Worm (Caenorhabditis elegans) whole organism, L3 larva: ENCODE results near the gene sri-31.

Experiments
- R02D3.7 ChIP-seq: fragments of 150-350 bp; optimal IDR thresholded peaks from 2 replicates; lab custom pipeline; 2014; ENCODE audit warnings: missing biosample characterization, missing genetic modification characterization
- ZK546.5 ChIP-seq: sonication (generic microtip); optimal IDR thresholded peaks from 2 replicates; lab custom pipeline; 2017; ENCODE audit warnings: missing biosample characterization, missing genetic modification characterization
- aly-2 ChIP-seq: fragments of 150-350 bp; optimal IDR thresholded peaks from 2 replicates; lab custom pipeline; 2014; ENCODE audit warnings: missing biosample characterization, missing genetic modification characterization
- ceh-28 ChIP-seq: fragments of 150-350 bp; optimal IDR thresholded peaks from 2 replicates; lab custom pipeline; 2014; ENCODE audit warnings: missing biosample characterization, missing genetic modification reagents, missing genetic modification characterization
- ceh-82 ChIP-seq: fragments of 150-350 bp; optimal IDR thresholded peaks from 2 replicates; lab custom pipeline; 2014; ENCODE audit warnings: missing biosample characterization, missing genetic modification characterization
- daf-12 ChIP-seq: fragments of 150-350 bp; optimal IDR thresholded peaks from 2 replicates; lab custom pipeline; 2014; ENCODE audit warnings: missing biosample characterization, missing genetic modification reagents, missing genetic modification characterization
- egl-27 ChIP-seq: sonication (generic microtip); optimal IDR thresholded peaks from 4 replicates; lab custom pipeline; 2017; ENCODE audit warnings: missing biosample characterization, missing genetic modification reagents, missing genetic modification characterization
- elt-2 ChIP-seq: sonication (generic microtip); optimal IDR thresholded peaks from 2 replicates; lab custom pipeline; 2016; ENCODE audit warnings: missing genetic modification reagents, mild to moderate bottlenecking, missing genetic modification characterization, missing compliant biosample characterization
- elt-3 ChIP-seq, 3 experiments: fragments of 150-350 bp in 1 of 3; sonication (generic microtip) in 2 of 3; optimal IDR thresholded peaks; 2 replicates in 2 of 3; 4 replicates in 1 of 3; lab custom pipeline; 2014 to 2017; ENCODE audit warnings: missing biosample characterization in 3 of 3, missing genetic modification characterization in 3 of 3
- fkh-2 ChIP-seq: fragments of 150-350 bp; optimal IDR thresholded peaks from 2 replicates; lab custom pipeline; 2014; ENCODE audit warnings: missing biosample characterization, missing genetic modification reagents, missing genetic modification characterization
- hmg-11 ChIP-seq: sonication (generic microtip); optimal IDR thresholded peaks from 2 replicates; lab custom pipeline; 2016; ENCODE audit warnings: missing genetic modification characterization, missing compliant biosample characterization
- lin-15B ChIP-seq: fragments of 150-350 bp; optimal IDR thresholded peaks from 2 replicates; lab custom pipeline; 2014; ENCODE audit warnings: missing biosample characterization, missing genetic modification characterization
- lsy-12 ChIP-seq: sonication (generic microtip); optimal IDR thresholded peaks from 2 replicates; lab custom pipeline; 2016; ENCODE audit warnings: mild to moderate bottlenecking, missing genetic modification characterization, missing compliant biosample characterization
- mml-1 ChIP-seq: fragments of 150-350 bp; sonication (generic microtip); optimal IDR thresholded peaks from 3 replicates; lab custom pipeline; 2014; ENCODE audit warnings: missing biosample characterization, missing genetic modification characterization
- nfya-1 ChIP-seq: sonication (generic microtip); optimal IDR thresholded peaks from 2 replicates; lab custom pipeline; 2017; ENCODE audit warnings: missing genetic modification characterization, mild to moderate bottlenecking, missing compliant biosample characterization, antibody characterized with exemption, moderate library complexity; ENCODE audit not compliant: insufficient read depth
- nhr-11 ChIP-seq: fragments of 150-350 bp; optimal IDR thresholded peaks from 2 replicates; lab custom pipeline; 2014; ENCODE audit warnings: missing biosample characterization, missing genetic modification characterization
- nhr-23 ChIP-seq: fragments of 150-350 bp; optimal IDR thresholded peaks from 2 replicates; lab custom pipeline; 2014; ENCODE audit warnings: missing biosample characterization, missing genetic modification reagents, missing genetic modification characterization
- nhr-25 ChIP-seq: sonication (generic microtip); optimal IDR thresholded peaks from 2 replicates; lab custom pipeline; 2017; ENCODE audit warnings: missing biosample characterization, missing genetic modification characterization
- nhr-67 ChIP-seq: fragments of 150-350 bp; optimal IDR thresholded peaks from 2 replicates; lab custom pipeline; 2014; ENCODE audit warnings: missing biosample characterization, missing genetic modification characterization
- nhr-76 ChIP-seq: fragments of 150-350 bp; sonication (generic microtip); optimal IDR thresholded peaks from 5 replicates; lab custom pipeline; 2014; ENCODE audit warnings: missing biosample characterization, missing genetic modification characterization
- nhr-77 ChIP-seq: fragments of 150-350 bp; optimal IDR thresholded peaks from 2 replicates; lab custom pipeline; 2014; ENCODE audit warnings: missing biosample characterization, missing genetic modification characterization
- pqm-1 ChIP-seq: fragments of 150-350 bp; optimal IDR thresholded peaks from 2 replicates; lab custom pipeline; 2017; ENCODE audit warnings: missing biosample characterization, missing genetic modification characterization, inconsistent platforms
- snpc-4 ChIP-seq: fragments of 150-350 bp; optimal IDR thresholded peaks from 2 replicates; lab custom pipeline; 2014; ENCODE audit warnings: missing biosample characterization, missing genetic modification characterization
- tbx-2 ChIP-seq: sonication (generic microtip); optimal IDR thresholded peaks from 2 replicates; lab custom pipeline; 2016; ENCODE audit warnings: mild to moderate bottlenecking, missing genetic modification characterization, missing compliant biosample characterization
- unc-62 ChIP-seq: fragments of 150-350 bp; sonication (generic microtip); optimal IDR thresholded peaks from 4 replicates; lab custom pipeline; 2014; ENCODE audit warnings: missing biosample characterization, missing genetic modification reagents, missing genetic modification characterization
- zag-1 ChIP-seq: fragments of 150-350 bp; optimal IDR thresholded peaks from 2 replicates; lab custom pipeline; 2014; ENCODE audit warnings: missing biosample characterization, missing genetic modification characterization
- ztf-11 ChIP-seq: fragments of 150-350 bp; optimal IDR thresholded peaks from 2 replicates; lab custom pipeline; 2014; ENCODE audit warnings: missing biosample characterization, missing genetic modification characterization

Gene sri-31

DNA sequence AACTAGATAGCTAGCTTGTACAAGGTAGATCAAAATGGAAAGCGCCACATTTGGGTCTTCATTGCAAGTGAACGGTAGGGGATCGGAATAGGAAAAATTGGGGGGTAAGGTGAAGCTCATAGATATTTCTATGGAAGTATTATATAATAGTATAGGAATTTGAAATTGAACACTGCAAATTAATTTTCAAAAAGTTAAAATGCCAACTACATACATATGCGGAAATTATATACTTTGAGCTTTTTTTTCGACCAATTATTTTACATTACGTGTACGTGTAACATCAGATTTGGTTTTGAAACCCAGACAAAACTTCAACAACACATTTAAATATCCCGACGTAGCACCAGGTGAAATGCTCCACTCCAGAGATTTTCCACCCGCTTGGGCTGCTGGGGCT, 45.3 kb downstream of the sri-31 start, which contains the start of gene srg-23:
srg-23 (minus strand) TSS at position 101 of the 400 bp plus-strand sequence.
- TF ChIP-seq nfya-1 (tag; lab: Kevin White, UChicago) (no peak), egl-27 (tag; lab: Kevin White, UChicago) (no peak), mml-1 (no peak), pqm-1 (tag; lab: Kevin White, UChicago) (no peak), snpc-4 (tag; lab: Kevin White, UChicago) (no peak), tbx-2 (no peak), R02D3.7 (tag; lab: Kevin White, UChicago) (no peak), ceh-82 (tag; lab: Kevin White, UChicago) (no peak), daf-12 (tag; lab: Kevin White, UChicago) (no peak), aly-2 (tag; lab: Kevin White, UChicago) (no peak), fkh-2 (tag; lab: Kevin White, UChicago) (no peak), ZK546.5 (tag; lab: Kevin White, UChicago) (no peak)

DNA sequence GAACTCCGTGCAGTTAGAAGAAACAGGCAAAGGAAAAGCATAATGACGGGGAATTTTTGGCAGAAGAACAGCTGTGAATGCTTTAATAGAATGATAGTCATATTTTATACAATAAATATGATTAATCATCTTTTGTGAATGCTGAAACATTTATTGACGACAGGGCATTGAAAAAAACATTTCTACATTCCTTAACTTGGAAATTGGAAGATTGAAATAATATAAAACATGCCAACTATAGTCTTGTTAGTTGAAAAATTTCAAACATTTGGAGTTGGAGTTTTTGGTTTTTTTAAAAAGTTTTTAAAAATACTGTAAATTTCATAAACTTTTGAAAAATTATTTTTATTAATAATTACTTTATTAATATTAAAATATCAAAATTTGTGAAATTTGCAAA, 46.1 kb downstream of the sri-31 start, which contains the start of gene Y25C1A.14:
Y25C1A.14 (minus strand) TSS at position 101 of the 400 bp plus-strand sequence.
- TF ChIP-seq lin-15B (tag; lab: Kevin White, UChicago), result no peak
- TF ChIP-seq zag-1 (tag; lab: Kevin White, UChicago), result no peak
- TF ChIP-seq nhr-67 (tag; lab: Kevin White, UChicago), result no peak
- TF ChIP-seq nfya-1 (tag; lab: Kevin White, UChicago), result no peak
- TF ChIP-seq nhr-23 (tag; lab: Kevin White, UChicago), result no peak
- no peak for TF ChIP-seq elt-2

DNA sequence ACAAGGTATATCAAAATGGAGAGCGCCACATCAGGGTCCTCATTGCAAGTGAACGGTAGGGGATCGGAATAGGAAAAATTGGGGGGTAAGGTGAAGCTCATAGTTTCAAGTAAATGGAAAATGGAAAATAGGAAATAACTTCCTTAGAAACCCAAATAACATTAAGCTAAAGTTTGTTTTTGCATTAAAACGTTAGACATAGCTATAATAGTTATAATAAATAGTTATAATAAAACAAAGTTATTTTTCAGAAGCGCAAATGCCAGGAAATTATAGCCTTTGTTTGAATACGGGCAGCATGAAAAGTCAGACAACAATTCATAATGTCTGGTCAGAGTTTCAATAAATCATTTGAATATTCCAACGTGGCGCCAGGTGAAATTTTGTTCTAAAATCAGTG, 49.7 kb downstream of the sri-31 start, which contains the start of gene srg-24:
srg-24 (minus strand) TSS at position 101 of the 400 bp plus-strand sequence.
- TF ChIP-seq nhr-11 (no peak), nhr-23 (tag; lab: Kevin White, UChicago) (no peak), ceh-28 (no peak), tbx-2 (no peak), snpc-4 (tag; lab: Kevin White, UChicago) (no peak), nhr-25 (tag; lab: Kevin White, UChicago) (no peak), hmg-11 (tag; lab: Kevin White, UChicago) (no peak), nhr-67 (tag; lab: Kevin White, UChicago) (no peak), nhr-76 (tag; lab: Kevin White, UChicago) (no peak), lsy-12 (tag; lab: Kevin White, UChicago) (no peak), unc-62 (no peak), elt-3 (tag; optimal IDR thresholded peaks at IDR 0.05; lab: Kevin White, UChicago) (no peak), nhr-77 (no peak), ztf-11 (tag; lab: Kevin White, UChicago) (no peak)
